Worm (Caenorhabditis elegans) whole organism, young adult: ENCODE measurements around the gene lido-9.

Experiments used
- B0019.2 ChIP-seq: fragments of 200-800 bp; sonication (Bioruptor generic); conservative IDR thresholded peaks from 2 replicates; pipeline ENCODE4 v1.3.6; 2022; ENCODE audit warnings: missing genetic modification reagents, missing genetic modification characterization, missing compliant biosample characterization
- C17E4.6 ChIP-seq: fragments of 200-800 bp; sonication (Bioruptor generic); IDR thresholded peaks from 2 replicates; pipeline ENCODE4 v1.3.6; 2022; ENCODE audit warnings: missing genetic modification reagents, missing genetic modification characterization, missing compliant biosample characterization
- T07F8.4 ChIP-seq: sonication (generic microtip); optimal IDR thresholded peaks from 2 replicates; lab custom pipeline; 2016; ENCODE audit warnings: mild to moderate bottlenecking, missing genetic modification characterization, moderate library complexity, missing compliant biosample characterization
- Y53F4B.3 ChIP-seq: fragments of 200-800 bp; sonication (Bioruptor generic); IDR thresholded peaks from 2 replicates; pipeline ENCODE4 v1.3.6; 2022; ENCODE audit warnings: missing genetic modification reagents, missing genetic modification characterization, missing compliant biosample characterization
- cebp-1 ChIP-seq, 2 experiments: fragments of 200-800 bp in 1 of 2; sonication (Bioruptor generic) in 1 of 2; sonication (generic microtip) in 1 of 2; IDR thresholded peaks in 1 of 2; optimal IDR thresholded peaks in 1 of 2; 2 replicates each; pipeline versions ENCODE4 v1.3.6 to Lab custom; 2017 to 2022; ENCODE audit warnings: missing compliant biosample characterization in 2 of 2, missing genetic modification characterization in 2 of 2, mild to moderate bottlenecking in 1 of 2, missing genetic modification reagents in 1 of 2, moderate library complexity in 1 of 2
- ceh-100 ChIP-seq: fragments of 200-800 bp; sonication (Bioruptor generic); IDR thresholded peaks from 2 replicates; pipeline ENCODE4 v1.3.6; 2022; ENCODE audit warnings: missing genetic modification reagents, missing genetic modification characterization, missing compliant biosample characterization
- ceh-58 ChIP-seq: fragments of 200-800 bp; sonication (Bioruptor generic); IDR thresholded peaks from 2 replicates; pipeline ENCODE4 v1.3.6; 2022; ENCODE audit warnings: missing genetic modification characterization, missing compliant biosample characterization
- ceh-79 ChIP-seq: sonication (generic microtip); optimal IDR thresholded peaks from 2 replicates; lab custom pipeline; 2017; ENCODE audit warnings: mild to moderate bottlenecking, missing genetic modification characterization, missing compliant biosample characterization
- chd-7 ChIP-seq: sonication (generic microtip); optimal IDR thresholded peaks from 2 replicates; lab custom pipeline; 2016; ENCODE audit warnings: mild to moderate bottlenecking, missing genetic modification characterization, moderate library complexity, missing compliant biosample characterization
- dpl-1 ChIP-seq: fragments of 150-350 bp; optimal IDR thresholded peaks from 2 replicates; lab custom pipeline; 2014; ENCODE audit warnings: missing biosample characterization, missing genetic modification reagents, missing genetic modification characterization
- egl-44 ChIP-seq: fragments of 200-800 bp; sonication (Bioruptor generic); IDR thresholded peaks from 2 replicates; pipeline ENCODE4 v1.3.6; 2022; ENCODE audit warnings: missing genetic modification reagents, missing genetic modification characterization, missing compliant biosample characterization
- egrh-3 ChIP-seq: fragments of 200-800 bp; sonication (Bioruptor generic); IDR thresholded peaks from 2 replicates; pipeline ENCODE4 v1.3.6; 2022; ENCODE audit warnings: missing genetic modification reagents, missing genetic modification characterization, missing compliant biosample characterization
- fkh-3 ChIP-seq: sonication (generic microtip); optimal IDR thresholded peaks from 2 replicates; lab custom pipeline; 2016; ENCODE audit warnings: mild to moderate bottlenecking, missing genetic modification characterization, missing compliant biosample characterization
- hlh-12 ChIP-seq: sonication (generic microtip); optimal IDR thresholded peaks from 2 replicates; lab custom pipeline; 2016; ENCODE audit warnings: missing genetic modification characterization, missing compliant biosample characterization
- hmg-20 ChIP-seq: fragments of 200-800 bp; sonication (Bioruptor generic); IDR thresholded peaks from 2 replicates; pipeline ENCODE4 v1.3.6; 2022; ENCODE audit warnings: missing genetic modification reagents, missing genetic modification characterization, missing compliant biosample characterization
- let-526 ChIP-seq: fragments of 200-800 bp; sonication (Bioruptor generic); IDR thresholded peaks from 2 replicates; pipeline ENCODE4 v1.3.6; 2022; ENCODE audit warnings: missing genetic modification reagents, missing genetic modification characterization, missing compliant biosample characterization
- let-607 ChIP-seq, 2 experiments: fragments of 200-800 bp in 1 of 2; sonication (Bioruptor generic) in 1 of 2; sonication (generic microtip) in 1 of 2; optimal IDR thresholded peaks; 2 replicates each; lab custom pipeline; 2016 to 2018; ENCODE audit warnings: mild to moderate bottlenecking in 2 of 2, missing compliant biosample characterization in 2 of 2, missing genetic modification characterization in 2 of 2, moderate library complexity in 2 of 2, missing genotype in 1 of 2
- lin-26 ChIP-seq: fragments of 200-800 bp; sonication (Bioruptor generic); IDR thresholded peaks from 2 replicates; pipeline ENCODE4 v1.3.6; 2022; ENCODE audit warnings: missing genetic modification reagents, missing genetic modification characterization, missing compliant biosample characterization
- lin-40 ChIP-seq: sonication (generic microtip); optimal IDR thresholded peaks from 2 replicates; lab custom pipeline; 2016; ENCODE audit warnings: missing genetic modification characterization, mild to moderate bottlenecking, missing compliant biosample characterization, missing genotype, missing genetic modification reagents
- lsy-27 ChIP-seq: sonication (generic microtip); optimal IDR thresholded peaks from 2 replicates; lab custom pipeline; 2017; ENCODE audit warnings: missing genetic modification characterization, mild to moderate bottlenecking, missing compliant biosample characterization, antibody characterized with exemption, missing genotype, borderline replicate concordance; ENCODE audit not compliant: insufficient read depth
- nfya-1 ChIP-seq: sonication (generic microtip); optimal IDR thresholded peaks from 2 replicates; lab custom pipeline; 2017; ENCODE audit warnings: antibody characterized with exemption, missing compliant biosample characterization, missing genetic modification characterization, borderline replicate concordance; ENCODE audit not compliant: insufficient read depth
- nfya-2 ChIP-seq: fragments of 200-800 bp; sonication (Bioruptor generic); IDR thresholded peaks from 2 replicates; pipeline ENCODE4 v1.3.6; 2022; ENCODE audit warnings: missing genetic modification reagents, missing genetic modification characterization, missing compliant biosample characterization
- nfyb-1 ChIP-seq: fragments of 200-800 bp; sonication (Bioruptor generic); IDR thresholded peaks from 2 replicates; pipeline ENCODE4 v1.3.6; 2022; ENCODE audit warnings: missing genetic modification reagents, missing genetic modification characterization, missing compliant biosample characterization
- nhr-80 ChIP-seq: sonication (generic microtip); optimal IDR thresholded peaks from 2 replicates; lab custom pipeline; 2016; ENCODE audit warnings: missing genetic modification characterization, missing compliant biosample characterization
- nhr-90 ChIP-seq: sonication (generic microtip); optimal IDR thresholded peaks from 2 replicates; lab custom pipeline; 2016; ENCODE audit warnings: missing genotype, mild to moderate bottlenecking, missing genetic modification characterization, missing compliant biosample characterization
- rec-8 ChIP-seq, 2 experiments: sonication (generic microtip); optimal IDR thresholded peaks; 2 replicates each; lab custom pipeline; 2016; ENCODE audit warnings: mild to moderate bottlenecking in 2 of 2, missing genetic modification characterization in 2 of 2, missing genetic modification reagents in 2 of 2, missing genotype in 2 of 2, missing biosample characterization in 1 of 2, missing compliant biosample characterization in 1 of 2, moderate library complexity in 1 of 2
- repo-1 ChIP-seq: sonication (generic microtip); optimal IDR thresholded peaks from 2 replicates; lab custom pipeline; 2017; ENCODE audit warnings: mild to moderate bottlenecking, missing genetic modification characterization, missing compliant biosample characterization
- sdz-38 ChIP-seq: sonication (generic microtip); optimal IDR thresholded peaks from 2 replicates; lab custom pipeline; 2016; ENCODE audit warnings: missing genotype, missing genetic modification characterization, missing compliant biosample characterization
- somi-1 ChIP-seq: fragments of 200-800 bp; sonication (Bioruptor generic); optimal IDR thresholded peaks from 2 replicates; lab custom pipeline; 2018; ENCODE audit warnings: mild to moderate bottlenecking, missing genetic modification characterization, missing compliant biosample characterization
- tbx-9 ChIP-seq: sonication (generic microtip); optimal IDR thresholded peaks from 2 replicates; lab custom pipeline; 2016; ENCODE audit warnings: borderline replicate concordance, missing genetic modification characterization, inconsistent platforms, missing compliant biosample characterization
- tlf-1 ChIP-seq: fragments of 200-800 bp; sonication (Bioruptor generic); optimal IDR thresholded peaks from 2 replicates; lab custom pipeline; 2018; ENCODE audit warnings: mild to moderate bottlenecking, missing genetic modification characterization, missing compliant biosample characterization
- unc-62 ChIP-seq: fragments of 150-350 bp; optimal IDR thresholded peaks from 2 replicates; lab custom pipeline; 2014; ENCODE audit warnings: missing biosample characterization, missing genetic modification reagents, missing genetic modification characterization
- xnd-1 ChIP-seq: sonication (generic microtip); optimal IDR thresholded peaks from 2 replicates; lab custom pipeline; 2016; ENCODE audit warnings: missing genotype, missing genetic modification reagents, missing genetic modification characterization, missing compliant biosample characterization
- ztf-26 ChIP-seq: sonication (generic microtip); optimal IDR thresholded peaks from 2 replicates; lab custom pipeline; 2017; ENCODE audit warnings: missing genetic modification characterization, missing compliant biosample characterization
- ztf-3 ChIP-seq: fragments of 200-800 bp; sonication (Bioruptor generic); optimal IDR thresholded peaks from 2 replicates; lab custom pipeline; 2018; ENCODE audit warnings: mild to moderate bottlenecking, missing genetic modification characterization, missing compliant biosample characterization

lido-9 gene

DNA sequence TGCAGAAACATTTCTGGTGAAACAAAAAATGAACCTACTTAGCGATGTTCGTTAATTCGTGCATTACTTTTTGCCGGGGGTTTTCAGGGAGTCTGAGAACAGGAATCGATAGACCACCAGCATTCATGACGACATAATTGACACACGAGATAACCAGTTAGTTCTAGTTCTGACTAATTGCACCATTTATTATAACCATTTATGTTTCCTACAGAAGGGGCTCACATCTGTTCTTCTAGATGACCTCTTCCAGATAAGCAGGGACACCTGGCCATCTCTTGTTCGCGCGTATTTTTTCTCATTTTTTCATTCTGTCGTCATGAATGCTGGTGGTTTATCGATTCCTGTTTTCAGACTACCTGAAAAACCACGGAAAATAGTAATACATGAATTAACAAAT is 7.8 kb downstream of the lido-9 start, which contains the start of gene sdz-5:
Gene sdz-5, plus strand, starts transcription at position 301 of the 400 bp plus-strand sequence.
- TF ChIP-seq lin-40 (no peak), ztf-26 (tag; lab: Kevin White, UChicago) (no peak), B0019.2 (no peak), egl-44 (GFP tag; lab: Robert Waterston, UW) (no peak), somi-1 (GFP tag; lab: Kevin White, UChicago) (no peak), T07F8.4 (tag; lab: Kevin White, UChicago) (no peak), lsy-27 (tag; lab: Kevin White, UChicago) (no peak), ceh-58 (GFP tag; lab: Robert Waterston, UW) (no peak), chd-7 (tag; lab: Kevin White, UChicago) (no peak), dpl-1 (no peak), hlh-12 (tag; lab: Kevin White, UChicago) (no peak), ceh-79 (tag; lab: Kevin White, UChicago) (no peak), Y53F4B.3 (GFP tag; lab: Robert Waterston, UW) (no peak), tlf-1 (GFP tag; lab: Kevin White, UChicago) (no peak), nfya-2 (GFP tag; lab: Robert Waterston, UW) (no peak), C17E4.6 (GFP tag; lab: Robert Waterston, UW) (no peak), tbx-9 (tag; lab: Kevin White, UChicago) (no peak), nhr-90 (no peak), nfya-1 (tag; lab: Kevin White, UChicago) (no peak), rec-8 (tag; optimal IDR thresholded peaks at IDR 0.05; lab: Kevin White, UChicago) (no peak)

DNA sequence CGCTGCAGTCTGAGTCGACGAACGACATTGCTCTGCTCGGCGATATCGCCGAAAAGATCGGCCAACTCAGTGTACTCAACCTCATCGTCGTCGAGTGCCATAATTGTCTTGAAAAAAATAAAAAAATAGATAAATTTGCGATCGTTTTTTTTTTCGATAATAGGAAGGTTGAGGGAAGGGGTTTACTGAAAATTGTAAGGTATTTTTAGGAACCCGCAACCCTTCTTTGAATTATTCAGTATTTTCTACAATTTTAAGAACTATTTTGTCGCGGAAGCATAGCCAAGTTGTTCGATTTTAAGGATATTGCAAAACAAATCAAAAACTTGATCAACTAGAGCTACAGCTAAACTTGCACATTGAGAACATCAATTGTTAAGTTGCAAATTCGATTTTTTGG is 11.6 kb downstream of the lido-9 start, which contains the start of gene C41H7.9:
Gene C41H7.9, minus strand, starts transcription at position 101 of the 400 bp plus-strand sequence.
- TF ChIP-seq let-607 (tag; optimal IDR thresholded peaks at IDR 0.05; lab: Kevin White, UChicago): no peak

DNA sequence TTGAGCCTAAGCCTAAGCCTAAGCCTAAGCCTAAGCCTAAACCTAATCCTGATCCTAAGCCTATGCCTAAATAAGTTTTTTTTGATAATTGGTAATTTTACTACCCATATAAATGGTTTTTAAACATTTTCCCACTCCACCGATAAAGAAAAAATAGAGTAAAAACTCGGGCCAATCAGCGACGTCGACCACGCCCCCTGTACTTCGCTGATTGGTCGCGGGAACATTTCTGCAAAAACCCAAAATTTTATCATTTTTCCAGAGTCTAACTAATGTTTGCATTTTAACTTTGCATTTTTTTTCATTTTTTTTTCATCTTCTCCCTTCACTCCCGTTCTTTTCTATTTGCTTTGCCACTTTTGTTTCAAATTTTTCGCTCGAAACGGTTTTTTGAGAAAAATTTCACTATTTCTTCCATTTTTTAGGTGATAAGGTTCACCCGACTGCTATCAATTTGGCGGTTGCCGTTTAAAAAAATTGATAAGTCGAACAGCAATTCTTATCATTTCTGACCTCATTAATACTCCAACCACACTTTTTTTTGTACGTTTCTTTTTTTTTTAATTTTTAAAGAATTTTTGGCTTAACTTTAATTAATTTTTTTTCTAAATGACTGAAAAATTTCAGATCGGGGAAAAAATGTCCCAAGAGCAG is 13.8 kb downstream of the lido-9 start, which contains the start of gene C41H7.2:
Gene C41H7.2, plus strand, starts transcription at position 622 of the 654 bp plus-strand sequence.
- TF ChIP-seq ceh-100 (GFP tag; lab: Robert Waterston, UW): no peak
- TF ChIP-seq tbx-9 (tag; lab: Kevin White, UChicago): no peak
- no peak for TF ChIP-seq hmg-20
- no peak for TF ChIP-seq cebp-1 (GFP tag; IDR thresholded peaks at IDR 0.05; lab: Robert Waterston, UW)
- no peak for TF ChIP-seq cebp-1 (tag; optimal IDR thresholded peaks at IDR 0.05; lab: Kevin White, UChicago)
- TF ChIP-seq sdz-38 (tag; lab: Kevin White, UChicago): no peak
- no peak for TF ChIP-seq fkh-3 (tag; lab: Kevin White, UChicago)
- TF ChIP-seq repo-1: no peak
- TF ChIP-seq xnd-1 (tag; lab: Kevin White, UChicago): no peak
- TF ChIP-seq unc-62 (GFP tag; lab: Kevin White, UChicago): no peak
- no peak for TF ChIP-seq somi-1 (GFP tag; lab: Kevin White, UChicago)
- peak; percentile 93 for TF ChIP-seq nfyb-1 (GFP tag; lab: Robert Waterston, UW)
- no peak for TF ChIP-seq let-526 (GFP tag; lab: Robert Waterston, UW)
- peak; percentile 71 for TF ChIP-seq nhr-80 (tag; lab: Kevin White, UChicago)
- TF ChIP-seq egrh-3 (GFP tag; lab: Robert Waterston, UW): no peak
- TF ChIP-seq lin-26 (GFP tag; lab: Robert Waterston, UW): no peak
- no peak for TF ChIP-seq ztf-3 (GFP tag; lab: Kevin White, UChicago)
